Worm (Caenorhabditis elegans) whole organism, late embryonic: ENCODE data around the gene Y25C1A.6.

Source experiments
- T23F11.4 ChIP-seq: fragments of 200-800 bp; sonication (Bioruptor generic); optimal IDR thresholded peaks from 2 replicates; lab custom pipeline; 2018; ENCODE audit warnings: mild to moderate bottlenecking, missing genetic modification characterization, missing compliant biosample characterization
- fkh-10 ChIP-seq: fragments of 150-350 bp; optimal IDR thresholded peaks from 2 replicates; lab custom pipeline; 2014; ENCODE audit warnings: missing biosample characterization, missing genetic modification reagents, missing genetic modification characterization
- nfya-1 ChIP-seq: sonication (generic microtip); optimal IDR thresholded peaks from 2 replicates; lab custom pipeline; 2017; ENCODE audit warnings: missing genetic modification characterization, mild to moderate bottlenecking, missing compliant biosample characterization, antibody characterized with exemption, moderate library complexity

- TF ChIP-seq nfya-1 = peak; percentile 72
- TF ChIP-seq fkh-10 = no peak
- no peak for TF ChIP-seq T23F11.4 (GFP tag; lab: Kevin White, UChicago)
Measured at ce11 chrII:3054622-3055021, 6.3 kb upstream of the Y25C1A.6 start.
